Worm (Caenorhabditis elegans) whole organism, late embryonic: ENCODE results near the gene T10H9.8.

Source experiments
- C08G9.2 ChIP-seq: sonication (generic microtip); optimal IDR thresholded peaks from 2 replicates; lab custom pipeline; 2016; ENCODE audit warnings: mild to moderate bottlenecking, missing genetic modification characterization, moderate library complexity, missing compliant biosample characterization
- K09A11.1 ChIP-seq: sonication (generic microtip); optimal IDR thresholded peaks from 2 replicates; lab custom pipeline; 2017; ENCODE audit warnings: antibody characterized with exemption, mild to moderate bottlenecking, missing genetic modification characterization, missing compliant biosample characterization; ENCODE audit not compliant: insufficient read depth
- Y22D7AL.16 ChIP-seq: sonication (generic microtip); optimal IDR thresholded peaks from 2 replicates; lab custom pipeline; 2016; ENCODE audit warnings: missing genetic modification characterization, missing compliant biosample characterization
- ceh-14 ChIP-seq: sonication (generic microtip); optimal IDR thresholded peaks from 2 replicates; lab custom pipeline; 2016; ENCODE audit warnings: missing genotype, missing genetic modification characterization, missing compliant biosample characterization
- ceh-30 ChIP-seq: fragments of 150-350 bp; optimal IDR thresholded peaks from 2 replicates; lab custom pipeline; 2014; ENCODE audit warnings: missing biosample characterization, missing genetic modification characterization
- ceh-9 ChIP-seq: sonication (generic microtip); optimal IDR thresholded peaks from 2 replicates; lab custom pipeline; 2016; ENCODE audit warnings: mild to moderate bottlenecking, missing genetic modification characterization, inconsistent platforms, missing compliant biosample characterization
- ets-4 ChIP-seq: sonication (generic microtip); optimal IDR thresholded peaks from 2 replicates; lab custom pipeline; 2016; ENCODE audit warnings: missing genetic modification characterization, missing compliant biosample characterization
- fkh-6 ChIP-seq: sonication (generic microtip); optimal IDR thresholded peaks from 2 replicates; lab custom pipeline; 2016; ENCODE audit warnings: missing genetic modification characterization, missing compliant biosample characterization
- nfya-1 ChIP-seq: sonication (generic microtip); optimal IDR thresholded peaks from 2 replicates; lab custom pipeline; 2017; ENCODE audit warnings: missing genetic modification characterization, mild to moderate bottlenecking, missing compliant biosample characterization, antibody characterized with exemption, moderate library complexity
- nhr-232 ChIP-seq: sonication (generic microtip); optimal IDR thresholded peaks from 2 replicates; lab custom pipeline; 2016; ENCODE audit warnings: missing genetic modification characterization, missing compliant biosample characterization
- pag-3 ChIP-seq: sonication (generic microtip); optimal IDR thresholded peaks from 2 replicates; lab custom pipeline; 2016; ENCODE audit warnings: missing compliant biosample characterization, missing genetic modification characterization, borderline replicate concordance
- pha-4 ChIP-seq: fragments of 150-350 bp; optimal IDR thresholded peaks from 2 replicates; lab custom pipeline; 2018; ENCODE audit warnings: missing biosample characterization, missing genetic modification reagents, missing genetic modification characterization
- sox-2 ChIP-seq: fragments of 200-800 bp; sonication (Bioruptor generic); IDR thresholded peaks from 2 replicates; pipeline ENCODE4 v1.3.6; 2022; ENCODE audit warnings: missing genetic modification reagents, missing genetic modification characterization, missing compliant biosample characterization
- unc-42 ChIP-seq: sonication (generic microtip); optimal IDR thresholded peaks from 2 replicates; lab custom pipeline; 2016; ENCODE audit warnings: missing genotype, missing genetic modification characterization, missing compliant biosample characterization

DNA sequence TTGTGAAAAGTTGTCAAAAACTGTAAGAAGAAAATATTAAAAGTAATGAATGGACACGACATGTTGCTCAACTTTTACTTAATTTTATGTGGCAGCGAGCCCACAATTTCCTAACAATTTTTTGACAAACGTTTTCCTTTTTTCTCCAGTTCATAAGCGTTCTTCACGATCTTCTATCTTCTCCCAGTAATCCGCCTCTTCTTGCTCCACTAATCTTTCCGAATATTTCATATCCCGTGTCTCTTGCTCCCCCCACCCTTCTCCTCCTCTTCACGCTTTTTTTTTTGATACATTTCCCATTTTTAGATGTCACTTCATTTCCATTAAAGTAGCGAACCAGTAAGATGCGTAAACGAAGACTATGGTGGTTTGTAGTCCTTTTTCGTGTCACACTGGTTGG, 19.2 kb upstream of the T10H9.8 start, which contains the start of gene scd-2:
- no peak for TF ChIP-seq ets-4
- TF ChIP-seq nfya-1 (tag; lab: Kevin White, UChicago), result no peak
- no peak for TF ChIP-seq ceh-9 (tag; lab: Kevin White, UChicago)
- no peak for TF ChIP-seq Y22D7AL.16 (tag; lab: Kevin White, UChicago)
- TF ChIP-seq sox-2 (GFP tag; lab: Robert Waterston, UW), result no peak
- no peak for TF ChIP-seq C08G9.2 (tag; lab: Kevin White, UChicago)
- no peak for TF ChIP-seq K09A11.1 (tag; lab: Kevin White, UChicago)
- no peak for TF ChIP-seq ceh-14 (tag; lab: Kevin White, UChicago)
- TF ChIP-seq nhr-232 (tag; lab: Kevin White, UChicago), result no peak
- TF ChIP-seq fkh-6 (tag; lab: Kevin White, UChicago), result no peak
- no peak for TF ChIP-seq unc-42 (tag; lab: Kevin White, UChicago)
- no peak for TF ChIP-seq ceh-30 (tag; lab: Kevin White, UChicago)
- TF ChIP-seq pha-4 (tag; lab: Kevin White, UChicago), result no peak
- no peak for TF ChIP-seq pag-3
